Worm (Caenorhabditis elegans) whole organism, young adult: ENCODE results near the gene C08E8.1.

ENCODE experiments used
- B0035.1 ChIP-seq: sonication (generic microtip); optimal IDR thresholded peaks from 2 replicates; lab custom pipeline; 2016; ENCODE audit warnings: missing genetic modification characterization, mild to moderate bottlenecking, missing compliant biosample characterization, missing genotype, missing genetic modification reagents
- B0261.1 ChIP-seq: sonication (generic microtip); optimal IDR thresholded peaks from 2 replicates; lab custom pipeline; 2016; ENCODE audit warnings: mild to moderate bottlenecking, missing genetic modification characterization, moderate library complexity, missing compliant biosample characterization
- C06A6.2 ChIP-seq: fragments of 200-800 bp; sonication (Bioruptor generic); conservative IDR thresholded peaks from 2 replicates; pipeline ENCODE4 v1.3.6; 2022; ENCODE audit warnings: missing genetic modification characterization, missing compliant biosample characterization
- D2030.7 ChIP-seq: fragments of 200-800 bp; sonication (Bioruptor generic); IDR thresholded peaks from 2 replicates; pipeline ENCODE4 v1.3.6; 2022; ENCODE audit warnings: missing genetic modification reagents, missing genetic modification characterization, missing compliant biosample characterization
- F10E7.11 ChIP-seq: sonication (generic microtip); optimal IDR thresholded peaks from 2 replicates; lab custom pipeline; 2017; ENCODE audit warnings: mild to moderate bottlenecking, missing genetic modification characterization, moderate library complexity, missing compliant biosample characterization
- F49E8.2 ChIP-seq: sonication (generic microtip); optimal IDR thresholded peaks from 3 replicates; lab custom pipeline; 2017; ENCODE audit warnings: missing genetic modification characterization, mild to moderate bottlenecking, missing compliant biosample characterization, antibody characterized with exemption, moderate library complexity; ENCODE audit not compliant: insufficient read depth
- F52B5.7 ChIP-seq: sonication (generic microtip); optimal IDR thresholded peaks from 2 replicates; lab custom pipeline; 2016; ENCODE audit warnings: mild to moderate bottlenecking, missing genetic modification characterization, missing compliant biosample characterization
- F57C9.4 ChIP-seq: sonication (generic microtip); optimal IDR thresholded peaks from 2 replicates; lab custom pipeline; 2017; ENCODE audit warnings: mild to moderate bottlenecking, missing genetic modification characterization, missing compliant biosample characterization
- Y53F4B.3 ChIP-seq: fragments of 200-800 bp; sonication (Bioruptor generic); IDR thresholded peaks from 2 replicates; pipeline ENCODE4 v1.3.6; 2022; ENCODE audit warnings: missing genetic modification reagents, missing genetic modification characterization, missing compliant biosample characterization
- Y53G8AR.9 ChIP-seq: fragments of 200-800 bp; sonication (Bioruptor generic); conservative IDR thresholded peaks from 2 replicates; pipeline ENCODE4 v1.3.6; 2022; ENCODE audit warnings: missing genetic modification reagents, missing genetic modification characterization, missing compliant biosample characterization
- Y56A3A.18 ChIP-seq: fragments of 200-800 bp; sonication (Bioruptor generic); IDR thresholded peaks from 2 replicates; pipeline ENCODE4 v1.3.6; 2022; ENCODE audit warnings: missing genetic modification reagents, missing genetic modification characterization, missing compliant biosample characterization
- Y67H2A.10 ChIP-seq: fragments of 200-800 bp; sonication (Bioruptor generic); conservative IDR thresholded peaks from 2 replicates; pipeline ENCODE4 v1.3.6; 2022; ENCODE audit warnings: missing genetic modification reagents, missing genetic modification characterization, missing compliant biosample characterization
- Y95B8A.8 ChIP-seq: fragments of 200-800 bp; sonication (Bioruptor generic); IDR thresholded peaks from 2 replicates; pipeline ENCODE4 v1.3.6; 2022; ENCODE audit warnings: missing genetic modification reagents, missing genetic modification characterization, missing compliant biosample characterization
- ZK185.1 ChIP-seq: sonication (generic microtip); optimal IDR thresholded peaks from 2 replicates; lab custom pipeline; 2016; ENCODE audit warnings: mild to moderate bottlenecking, missing genetic modification characterization, missing compliant biosample characterization; ENCODE audit not compliant: poor library complexity, severe bottlenecking
- atf-7 ChIP-seq: sonication (generic microtip); optimal IDR thresholded peaks from 2 replicates; lab custom pipeline; 2017; ENCODE audit warnings: mild to moderate bottlenecking, missing genetic modification characterization, missing compliant biosample characterization
- athp-1 ChIP-seq: sonication (generic microtip); optimal IDR thresholded peaks from 2 replicates; lab custom pipeline; 2017; ENCODE audit warnings: mild to moderate bottlenecking, missing genetic modification characterization, missing compliant biosample characterization
- attf-3 ChIP-seq: fragments of 200-800 bp; sonication (Bioruptor generic); conservative IDR thresholded peaks from 2 replicates; pipeline ENCODE4 v1.3.6; 2022; ENCODE audit warnings: missing genetic modification reagents, missing genetic modification characterization, missing compliant biosample characterization
- attf-5 ChIP-seq: fragments of 200-800 bp; sonication (Bioruptor generic); optimal IDR thresholded peaks from 2 replicates; lab custom pipeline; 2018; ENCODE audit warnings: mild to moderate bottlenecking, missing genetic modification characterization, missing compliant biosample characterization
- attf-6 ChIP-seq: fragments of 200-800 bp; sonication (Bioruptor generic); IDR thresholded peaks from 2 replicates; pipeline ENCODE4 v1.3.6; 2022; ENCODE audit warnings: missing genetic modification reagents, missing genetic modification characterization, missing compliant biosample characterization
- cebp-1 ChIP-seq, 2 experiments: fragments of 200-800 bp in 1 of 2; sonication (Bioruptor generic) in 1 of 2; sonication (generic microtip) in 1 of 2; IDR thresholded peaks in 1 of 2; optimal IDR thresholded peaks in 1 of 2; 2 replicates each; pipeline versions ENCODE4 v1.3.6 to Lab custom; 2017 to 2022; ENCODE audit warnings: missing compliant biosample characterization in 2 of 2, missing genetic modification characterization in 2 of 2, mild to moderate bottlenecking in 1 of 2, missing genetic modification reagents in 1 of 2, moderate library complexity in 1 of 2
- chd-7 ChIP-seq: sonication (generic microtip); optimal IDR thresholded peaks from 2 replicates; lab custom pipeline; 2016; ENCODE audit warnings: mild to moderate bottlenecking, missing genetic modification characterization, moderate library complexity, missing compliant biosample characterization
- dox-1 ChIP-seq: fragments of 200-800 bp; sonication (Bioruptor generic); IDR thresholded peaks from 2 replicates; pipeline ENCODE4 v1.3.6; 2022; ENCODE audit warnings: missing genetic modification reagents, missing genetic modification characterization, missing compliant biosample characterization
- ets-4 ChIP-seq: fragments of 200-800 bp; sonication (Bioruptor generic); optimal IDR thresholded peaks from 2 replicates; lab custom pipeline; 2018; ENCODE audit warnings: mild to moderate bottlenecking, missing genetic modification characterization, missing compliant biosample characterization
- gei-17 ChIP-seq: fragments of 200-800 bp; sonication (Bioruptor generic); optimal IDR thresholded peaks from 2 replicates; lab custom pipeline; 2018; ENCODE audit warnings: mild to moderate bottlenecking, missing genetic modification characterization, missing compliant biosample characterization
- hlh-26 ChIP-seq: fragments of 200-800 bp; sonication (Bioruptor generic); conservative IDR thresholded peaks from 2 replicates; pipeline ENCODE4 v1.3.6; 2022; ENCODE audit warnings: missing genetic modification reagents, missing genetic modification characterization, missing compliant biosample characterization
- hmg-1.2 ChIP-seq: fragments of 200-800 bp; sonication (Bioruptor generic); IDR thresholded peaks from 2 replicates; pipeline ENCODE4 v1.3.6; 2022; ENCODE audit warnings: missing genetic modification reagents, missing genetic modification characterization, missing compliant biosample characterization
- hmg-20 ChIP-seq: fragments of 200-800 bp; sonication (Bioruptor generic); IDR thresholded peaks from 2 replicates; pipeline ENCODE4 v1.3.6; 2022; ENCODE audit warnings: missing genetic modification reagents, missing genetic modification characterization, missing compliant biosample characterization
- let-526 ChIP-seq: fragments of 200-800 bp; sonication (Bioruptor generic); IDR thresholded peaks from 2 replicates; pipeline ENCODE4 v1.3.6; 2022; ENCODE audit warnings: missing genetic modification reagents, missing genetic modification characterization, missing compliant biosample characterization
- let-607 ChIP-seq, 2 experiments: fragments of 200-800 bp in 1 of 2; sonication (Bioruptor generic) in 1 of 2; sonication (generic microtip) in 1 of 2; optimal IDR thresholded peaks; 2 replicates each; lab custom pipeline; 2016 to 2018; ENCODE audit warnings: mild to moderate bottlenecking in 2 of 2, missing compliant biosample characterization in 2 of 2, missing genetic modification characterization in 2 of 2, moderate library complexity in 2 of 2, missing genotype in 1 of 2
- mcd-1 ChIP-seq: fragments of 200-800 bp; sonication (Bioruptor generic); IDR thresholded peaks from 2 replicates; pipeline ENCODE4 v1.3.6; 2022; ENCODE audit warnings: missing genetic modification reagents, missing genetic modification characterization, missing compliant biosample characterization
- nfyb-1 ChIP-seq: fragments of 200-800 bp; sonication (Bioruptor generic); IDR thresholded peaks from 2 replicates; pipeline ENCODE4 v1.3.6; 2022; ENCODE audit warnings: missing genetic modification reagents, missing genetic modification characterization, missing compliant biosample characterization
- nhr-179 ChIP-seq: sonication (generic microtip); optimal IDR thresholded peaks from 2 replicates; lab custom pipeline; 2016; ENCODE audit warnings: mild to moderate bottlenecking, missing genetic modification characterization, missing compliant biosample characterization
- nhr-80 ChIP-seq: sonication (generic microtip); optimal IDR thresholded peaks from 2 replicates; lab custom pipeline; 2016; ENCODE audit warnings: missing genetic modification characterization, missing compliant biosample characterization
- nhr-90 ChIP-seq: sonication (generic microtip); optimal IDR thresholded peaks from 2 replicates; lab custom pipeline; 2016; ENCODE audit warnings: missing genotype, mild to moderate bottlenecking, missing genetic modification characterization, missing compliant biosample characterization
- snpc-1.1 ChIP-seq: sonication (generic microtip); optimal IDR thresholded peaks from 2 replicates; lab custom pipeline; 2017; ENCODE audit warnings: missing genetic modification characterization, mild to moderate bottlenecking, missing compliant biosample characterization, antibody characterized with exemption, moderate library complexity, missing genotype, missing genetic modification reagents; ENCODE audit not compliant: insufficient read depth
- snpc-1.3 ChIP-seq: sonication (generic microtip); optimal IDR thresholded peaks from 2 replicates; lab custom pipeline; 2017; ENCODE audit warnings: missing genetic modification characterization, mild to moderate bottlenecking, missing compliant biosample characterization, antibody characterized with exemption, moderate library complexity, missing genotype, missing genetic modification reagents; ENCODE audit not compliant: insufficient read depth
- snpc-3.4 ChIP-seq: sonication (generic microtip); optimal IDR thresholded peaks from 2 replicates; lab custom pipeline; 2017; ENCODE audit warnings: missing genetic modification characterization, mild to moderate bottlenecking, missing compliant biosample characterization, antibody characterized with exemption, moderate library complexity, missing genotype, missing genetic modification reagents
- somi-1 ChIP-seq: fragments of 200-800 bp; sonication (Bioruptor generic); optimal IDR thresholded peaks from 2 replicates; lab custom pipeline; 2018; ENCODE audit warnings: mild to moderate bottlenecking, missing genetic modification characterization, missing compliant biosample characterization
- tbp1 ChIP-seq: fragments of 200-800 bp; sonication (Bioruptor generic); optimal IDR thresholded peaks from 2 replicates; lab custom pipeline; 2018; ENCODE audit warnings: mild to moderate bottlenecking, missing genetic modification characterization, missing compliant biosample characterization
- tlf-1 ChIP-seq: fragments of 200-800 bp; sonication (Bioruptor generic); optimal IDR thresholded peaks from 2 replicates; lab custom pipeline; 2018; ENCODE audit warnings: mild to moderate bottlenecking, missing genetic modification characterization, missing compliant biosample characterization
- unc-62 ChIP-seq: fragments of 150-350 bp; optimal IDR thresholded peaks from 2 replicates; lab custom pipeline; 2014; ENCODE audit warnings: missing biosample characterization, missing genetic modification reagents, missing genetic modification characterization
- xnd-1 ChIP-seq: sonication (generic microtip); optimal IDR thresholded peaks from 2 replicates; lab custom pipeline; 2016; ENCODE audit warnings: missing genotype, missing genetic modification reagents, missing genetic modification characterization, missing compliant biosample characterization
- zfh-2 ChIP-seq: fragments of 200-800 bp; sonication (Bioruptor generic); conservative IDR thresholded peaks from 2 replicates; pipeline ENCODE4 v1.3.6; 2022; ENCODE audit warnings: missing genetic modification reagents, missing genetic modification characterization, missing compliant biosample characterization
- ztf-22 ChIP-seq: fragments of 200-800 bp; sonication (Bioruptor generic); optimal IDR thresholded peaks from 2 replicates; lab custom pipeline; 2018; ENCODE audit warnings: mild to moderate bottlenecking, missing genetic modification characterization, moderate library complexity, missing compliant biosample characterization
- ztf-26 ChIP-seq: sonication (generic microtip); optimal IDR thresholded peaks from 2 replicates; lab custom pipeline; 2017; ENCODE audit warnings: missing genetic modification characterization, missing compliant biosample characterization

C08E8.1 gene

DNA sequence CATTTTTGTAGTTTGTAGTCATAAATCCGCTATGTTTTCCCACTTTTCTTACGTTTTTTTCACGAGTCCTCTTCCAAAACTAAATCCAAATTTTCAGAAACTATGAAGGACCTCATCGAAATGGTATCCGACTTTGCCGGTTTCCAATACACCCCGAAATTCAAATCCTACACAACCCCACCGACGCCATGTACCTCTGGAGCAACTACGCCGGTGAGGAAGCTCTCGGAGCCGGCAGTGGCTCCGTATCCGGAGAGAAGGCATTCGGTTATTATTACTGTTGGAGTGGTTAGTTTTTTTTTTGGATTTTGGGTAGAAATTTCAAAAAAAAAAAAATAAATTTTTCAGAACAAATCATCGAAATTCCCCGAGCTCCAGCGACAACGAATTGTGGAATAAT, 12.3 kb downstream of the C08E8.1 start, which contains the start of gene C08E8.3:
TSS of gene C08E8.3 (plus strand) at position 84 of the 400 bp plus-strand sequence.
- TF ChIP-seq nhr-90 (tag; lab: Kevin White, UChicago): no peak
- 0 out of 2 replicates have a peak, but pooled peaks have one; percentile 10 for TF ChIP-seq nfyb-1 (GFP tag; lab: Robert Waterston, UW)
- TF ChIP-seq, all 124 proteins: peak for 1

DNA sequence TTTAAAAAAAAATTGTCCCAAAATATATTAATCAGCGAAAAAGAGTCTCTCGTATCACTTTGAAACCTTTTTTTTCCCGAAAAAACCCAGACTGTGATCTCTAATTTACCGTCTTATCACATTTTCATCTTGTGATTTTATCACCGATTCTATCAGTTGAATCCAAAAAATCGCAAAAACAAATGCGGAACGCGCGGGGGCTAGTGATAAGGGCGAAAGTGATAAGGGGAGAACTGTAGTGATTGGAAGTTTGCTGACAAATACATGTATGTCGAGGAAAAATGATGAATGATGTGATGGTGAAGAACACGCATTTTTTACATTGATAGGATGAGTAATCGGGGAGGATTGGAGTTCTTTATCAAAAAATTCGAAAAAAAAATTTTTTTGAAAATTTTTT, 16.2 kb downstream of the C08E8.1 start:
- TF ChIP-seq tlf-1 (peak; percentile 72), B0035.1 (tag; lab: Kevin White, UChicago) (no peak), D2030.7 (no peak), atf-7 (tag; lab: Kevin White, UChicago) (peak; percentile 94), attf-5 (GFP tag; lab: Kevin White, UChicago) (no peak), xnd-1 (tag; lab: Kevin White, UChicago) (no peak), snpc-1.3 (tag; lab: Kevin White, UChicago) (no peak), unc-62 (peak; percentile 25), Y53F4B.3 (GFP tag; lab: Robert Waterston, UW) (no peak), B0261.1 (tag; lab: Kevin White, UChicago) (no peak), let-526 (GFP tag; lab: Robert Waterston, UW) (0 out of 2 replicates have a peak, but pooled peaks have one; percentile 13), chd-7 (tag; lab: Kevin White, UChicago) (peak; percentile 55), cebp-1 (GFP tag; IDR thresholded peaks at IDR 0.05; lab: Robert Waterston, UW) (peak; percentile 25; the same call in 1 of the 2 replicates), cebp-1 (tag; optimal IDR thresholded peaks at IDR 0.05; lab: Kevin White, UChicago) (peak; percentile 77), hmg-1.2 (GFP tag; lab: Robert Waterston, UW) (no peak), Y67H2A.10 (no peak), C06A6.2 (GFP tag; lab: Robert Waterston, UW) (0 out of 2 replicates have a peak, but pooled peaks have one; percentile 27), athp-1 (tag; lab: Kevin White, UChicago) (no peak), let-607 (tag; optimal IDR thresholded peaks at IDR 0.05; lab: Kevin White, UChicago) (peak; percentile 22 to 76), ztf-22 (GFP tag; lab: Kevin White, UChicago) (peak; percentile 96), ZK185.1 (no peak), nhr-80 (tag; lab: Kevin White, UChicago) (peak; percentile 99), Y95B8A.8 (GFP tag; lab: Robert Waterston, UW) (no peak), mcd-1 (GFP tag; lab: Robert Waterston, UW) (peak; percentile 53), F57C9.4 (tag; lab: Kevin White, UChicago) (no peak), hlh-26 (GFP tag; lab: Robert Waterston, UW) (no peak), hmg-20 (GFP tag; lab: Robert Waterston, UW) (no peak), snpc-1.1 (no peak), ets-4 (GFP tag; lab: Kevin White, UChicago) (peak; percentile 99), somi-1 (peak; percentile 24), ztf-26 (tag; lab: Kevin White, UChicago) (peak; percentile 79), F52B5.7 (tag; lab: Kevin White, UChicago) (no peak), tbp1 (GFP tag; lab: Kevin White, UChicago) (peak; percentile 58), attf-3 (GFP tag; lab: Robert Waterston, UW) (no peak), gei-17 (GFP tag; lab: Kevin White, UChicago) (no peak), snpc-3.4 (tag; lab: Kevin White, UChicago) (no peak), attf-6 (GFP tag; lab: Robert Waterston, UW) (no peak), Y56A3A.18 (GFP tag; lab: Robert Waterston, UW) (no peak), nhr-179 (tag; lab: Kevin White, UChicago) (no peak), Y53G8AR.9 (GFP tag; lab: Robert Waterston, UW) (0 out of 2 replicates have a peak, but pooled peaks have one; percentile 30), F49E8.2 (no peak), zfh-2 (GFP tag; lab: Robert Waterston, UW) (no peak), dox-1 (GFP tag; lab: Robert Waterston, UW) (peak; percentile 88), F10E7.11 (tag; lab: Kevin White, UChicago) (no peak)
